Fruit fly (Drosophila melanogaster): ENCODE data around the gene CG43335.

The CG43335 gene

DNA sequence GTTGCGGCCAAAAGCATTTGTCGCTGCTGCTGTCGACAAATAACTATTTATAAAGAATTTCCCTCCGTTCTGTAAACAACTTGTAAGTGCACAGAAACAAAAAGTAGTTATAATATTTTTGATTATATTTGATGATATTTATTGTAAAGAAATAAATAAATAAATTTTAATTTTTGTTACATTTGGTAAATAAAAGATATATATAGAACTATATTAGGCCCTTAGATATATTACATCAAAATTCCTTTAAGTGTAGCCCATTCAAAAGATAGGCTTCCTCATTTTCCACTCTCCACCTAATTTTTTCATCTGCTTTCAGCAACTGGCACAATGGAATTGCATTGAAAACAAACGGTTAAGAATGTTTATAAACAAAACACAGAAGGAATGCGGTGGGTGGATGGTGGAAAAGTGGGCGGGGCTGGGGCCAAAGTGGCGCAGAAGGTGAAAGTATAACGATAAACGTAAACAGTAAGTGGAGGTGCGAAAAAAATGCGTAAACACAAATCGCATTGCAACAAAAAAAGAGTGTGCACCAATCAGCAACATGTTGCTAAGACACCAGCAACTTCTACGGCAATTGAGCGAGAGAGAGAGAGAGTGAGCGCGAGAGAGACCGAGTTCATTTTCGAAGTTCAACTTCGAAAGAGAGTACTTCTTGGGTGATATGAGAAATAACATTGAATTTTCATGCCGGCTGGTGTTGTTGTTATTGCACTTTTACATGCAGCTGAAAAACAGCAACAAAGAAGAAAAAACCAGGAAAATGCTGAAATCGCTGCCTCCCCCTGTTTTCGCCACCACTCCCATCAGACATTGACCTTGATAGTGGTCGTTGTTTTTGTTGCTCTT, 29.3 kb downstream of the CG43335 start (continued):
- TF ChIP-seq CG31388 (GFP tag; optimal IDR thresholded peaks at IDR 0.05) (no peak), ewg (GFP tag; optimal IDR thresholded peaks at IDR 0.05) (no peak), CG6854 (GFP tag; optimal IDR thresholded peaks at IDR 0.05) (no peak), maf-S (GFP tag; optimal IDR thresholded peaks at IDR 0.05) (no peak), sens (GFP tag) (no peak), ash1 (GFP tag; optimal IDR thresholded peaks at IDR 0.05) (no peak), h (optimal IDR thresholded peaks at IDR 0.05) (no peak), cad (GFP tag; optimal IDR thresholded peaks at IDR 0.05) (no peak), CG4328 (GFP tag; optimal IDR thresholded peaks at IDR 0.05) (no peak), tna (GFP tag; IDR thresholded peaks at IDR 0.05; ENCODE audit: partially characterized antibody) (no peak), Abd-B (GFP tag; optimal IDR thresholded peaks at IDR 0.05) (no peak), CG17359 (tag; optimal IDR thresholded peaks at IDR 0.05) (no peak), zen2 (GFP tag; IDR thresholded peaks at IDR 0.05; ENCODE audit: partially characterized antibody) (peak; percentile 29; the same call in 1 of the 3 replicates), Ravus (GFP tag; IDR thresholded peaks at IDR 0.05) (no peak), chn (GFP tag; optimal IDR thresholded peaks at IDR 0.05) (no peak), danr (GFP tag; IDR thresholded peaks at IDR 0.05) (no peak), ab (GFP tag; optimal IDR thresholded peaks at IDR 0.05) (no peak), CG6272 (GFP tag; IDR thresholded peaks at IDR 0.05) (no peak), Jarid2 (GFP tag; optimal IDR thresholded peaks at IDR 0.05) (peak; percentile 10), CG10209 (GFP tag; optimal IDR thresholded peaks at IDR 0.05) (no peak), bbx (GFP tag; IDR thresholded peaks at IDR 0.05; ENCODE audit: partially characterized antibody) (no peak), NFAT (GFP tag; IDR thresholded peaks at IDR 0.05) (no peak), CG11085 (GFP tag; IDR thresholded peaks at IDR 0.05) (no peak), CG17802 (tag; optimal IDR thresholded peaks at IDR 0.05) (no peak), CG17361 (GFP tag; IDR thresholded peaks at IDR 0.05) (peak; percentile 56; the same call in 2 of the 3 replicates), Ada2b (GFP tag; IDR thresholded peaks at IDR 0.05) (no peak), CG12942 (GFP tag; optimal IDR thresholded peaks at IDR 0.05) (no peak), crol (GFP tag; IDR thresholded peaks at IDR 0.05) (no peak), CG1603 (tag; optimal IDR thresholded peaks at IDR 0.05) (no peak), CG17328 (GFP tag; IDR thresholded peaks at IDR 0.05) (0 out of 2 replicates have a peak, but pooled peaks have one; percentile 15), ATbp (GFP tag; optimal IDR thresholded peaks at IDR 0.05) (peak; percentile 12), ro (GFP tag; IDR thresholded peaks at IDR 0.05) (no peak), CG3726 (GFP tag; IDR thresholded peaks at IDR 0.05) (no peak), CG8388 (GFP tag; optimal IDR thresholded peaks at IDR 0.05) (peak; percentile 46), Nf-YA (GFP tag; IDR thresholded peaks at IDR 0.05) (no peak), croc (GFP tag; conservative IDR thresholded peaks at IDR 0.05) (no peak), cato (GFP tag; optimal IDR thresholded peaks at IDR 0.05; ENCODE audit: borderline replicate concordance) (no peak), sisA (GFP tag; IDR thresholded peaks at IDR 0.05) (no peak), CG3281 (GFP tag; optimal IDR thresholded peaks at IDR 0.05) (no peak), CG11696 (GFP tag; IDR thresholded peaks at IDR 0.05) (no peak), NC2β (GFP tag; optimal IDR thresholded peaks at IDR 0.05) (no peak), Elba2 (GFP tag; optimal IDR thresholded peaks at IDR 0.05) (no peak), H15 (GFP tag; IDR thresholded peaks at IDR 0.05) (no peak), unpg (GFP tag; optimal IDR thresholded peaks at IDR 0.05) (peak; percentile 36), CG2199 (GFP tag; IDR thresholded peaks at IDR 0.05) (peak; percentile 51; the same call in 2 of the 3 replicates), Dref (GFP tag; IDR thresholded peaks at IDR 0.05) (no peak), row (GFP tag; IDR thresholded peaks at IDR 0.05) (no peak), CG10431 (GFP tag; optimal IDR thresholded peaks at IDR 0.05) (no peak), MBD-R2 (GFP tag; IDR thresholded peaks at IDR 0.05) (no peak), Camta (GFP tag; optimal IDR thresholded peaks at IDR 0.05) (no peak), slou (GFP tag; optimal IDR thresholded peaks at IDR 0.05) (no peak)
